Fruit fly (Drosophila melanogaster) whole organism, embryonic: Measurements from ENCODE around the gene CG3626.

Experiments
- Abd-B ChIP-seq: fragments of 200-800 bp; sonication (Bioruptor generic); optimal IDR thresholded peaks from 2 replicates; lab custom pipeline; 2018; ENCODE audit warnings: missing biosample characterization, mild to moderate bottlenecking, missing genetic modification characterization, moderate library complexity
- Adf1 ChIP-seq: fragments of 200-800 bp; sonication (Bioruptor generic); IDR thresholded peaks from 2 replicates; pipeline ENCODE4 v1.3.6; 2022; ENCODE audit warnings: missing biosample characterization, missing genetic modification characterization
- Bgb ChIP-seq: fragments of 200-800 bp; sonication (Bioruptor generic); IDR thresholded peaks from 2 replicates; pipeline ENCODE4 v1.3.6; 2022; ENCODE audit warnings: missing biosample characterization, missing genetic modification characterization; ENCODE audit not compliant: partially characterized antibody
- CG10274 ChIP-seq: fragments of 200-800 bp; sonication (Bioruptor generic); optimal IDR thresholded peaks from 3 replicates; lab custom pipeline; 2017; ENCODE audit warnings: missing biosample characterization, mild to moderate bottlenecking, missing genetic modification characterization
- CG11456 ChIP-seq: fragments of 200-800 bp; sonication (Bioruptor generic); IDR thresholded peaks from 3 replicates; pipeline ENCODE4 v1.3.6; 2022; ENCODE audit warnings: missing biosample characterization, missing genetic modification characterization
- CG13894 ChIP-seq: fragments of 200-800 bp; sonication (Bioruptor generic); optimal IDR thresholded peaks from 3 replicates; lab custom pipeline; 2018; ENCODE audit warnings: missing biosample characterization, mild to moderate bottlenecking, missing genetic modification characterization, moderate library complexity
- CG16813 ChIP-seq: fragments of 200-800 bp; sonication (Bioruptor generic); IDR thresholded peaks from 3 replicates; pipeline ENCODE4 v1.3.6; 2022; ENCODE audit warnings: missing biosample characterization, missing genetic modification characterization; ENCODE audit not compliant: partially characterized antibody
- CG17385 ChIP-seq: fragments of 200-800 bp; sonication (Bioruptor generic); optimal IDR thresholded peaks from 3 replicates; lab custom pipeline; 2018; ENCODE audit warnings: missing biosample characterization, mild to moderate bottlenecking, missing genetic modification characterization
- CG18764 ChIP-seq: fragments of 200-800 bp; sonication (Bioruptor generic); optimal IDR thresholded peaks from 3 replicates; lab custom pipeline; 2016; ENCODE audit warnings: missing biosample characterization, missing genetic modification characterization
- CG3065 ChIP-seq: fragments of 200-800 bp; sonication (Bioruptor generic); optimal IDR thresholded peaks from 2 replicates; lab custom pipeline; 2016; ENCODE audit warnings: missing biosample characterization, missing genetic modification characterization
- CG31388 ChIP-seq: fragments of 200-800 bp; sonication (Bioruptor generic); optimal IDR thresholded peaks from 2 replicates; lab custom pipeline; 2016; ENCODE audit warnings: missing biosample characterization, missing genetic modification characterization
- CG4707 ChIP-seq: fragments of 200-800 bp; sonication (Bioruptor generic); optimal IDR thresholded peaks from 2 replicates; lab custom pipeline; 2018; ENCODE audit warnings: missing biosample characterization, mild to moderate bottlenecking, missing genetic modification characterization, moderate library complexity
- CG6175 ChIP-seq: fragments of 200-800 bp; sonication (Bioruptor generic); IDR thresholded peaks from 3 replicates; pipeline ENCODE4 v1.3.6; 2022; ENCODE audit warnings: missing biosample characterization, missing genetic modification characterization
- CG7271 ChIP-seq: fragments of 200-800 bp; sonication (Bioruptor generic); optimal IDR thresholded peaks from 2 replicates; lab custom pipeline; 2018; ENCODE audit warnings: missing biosample characterization, mild to moderate bottlenecking, missing genetic modification characterization, moderate library complexity
- CG8281 ChIP-seq: fragments of 200-800 bp; sonication (Bioruptor generic); optimal IDR thresholded peaks from 2 replicates; lab custom pipeline; 2018; ENCODE audit warnings: missing biosample characterization, mild to moderate bottlenecking, missing genetic modification characterization, moderate library complexity
- CG8290 ChIP-seq, 3 experiments: fragments of 200-800 bp; sonication (Bioruptor generic); optimal IDR thresholded peaks; 2 replicates each; lab custom pipeline; 2016 to 2019; ENCODE audit warnings: missing biosample characterization in 3 of 3, missing genetic modification characterization in 3 of 3, mild to moderate bottlenecking in 2 of 3, moderate library complexity in 1 of 3
- CG9797 ChIP-seq: fragments of 200-800 bp; sonication (Bioruptor generic); optimal IDR thresholded peaks from 3 replicates; lab custom pipeline; 2018; ENCODE audit warnings: missing biosample characterization, mild to moderate bottlenecking, missing genetic modification characterization
- Dll ChIP-seq: fragments of 200-800 bp; sonication (Bioruptor generic); IDR thresholded peaks from 4 replicates; pipeline ENCODE4 v1.3.6; 2022; ENCODE audit warnings: missing biosample characterization, missing genetic modification characterization; ENCODE audit not compliant: partially characterized antibody
- Drgx ChIP-seq: fragments of 200-800 bp; sonication (Bioruptor generic); IDR thresholded peaks from 2 replicates; pipeline ENCODE4 v1.3.6; 2022; ENCODE audit warnings: missing biosample characterization, missing genetic modification characterization
- HmgD ChIP-seq: fragments of 200-800 bp; sonication (Bioruptor generic); optimal IDR thresholded peaks from 3 replicates; lab custom pipeline; 2016; ENCODE audit warnings: missing biosample characterization, missing genetic modification characterization
- Hr39 ChIP-seq: fragments of >200 bp; optimal IDR thresholded peaks from 2 replicates; lab custom pipeline; 2017
- Hr51 ChIP-seq, 2 experiments: fragments of 200-800 bp; sonication (Bioruptor generic); optimal IDR thresholded peaks; 2 replicates in 1 of 2; 3 replicates in 1 of 2; lab custom pipeline; 2016 to 2018; ENCODE audit warnings: missing biosample characterization in 2 of 2, missing genetic modification characterization in 2 of 2, mild to moderate bottlenecking in 1 of 2, moderate library complexity in 1 of 2
- Mad ChIP-seq: fragments of 200-800 bp; sonication (Bioruptor generic); optimal IDR thresholded peaks from 2 replicates; lab custom pipeline; 2016; ENCODE audit warnings: missing biosample characterization, missing genetic modification characterization
- NFAT ChIP-seq: fragments of 200-800 bp; sonication (Bioruptor generic); IDR thresholded peaks from 2 replicates; pipeline ENCODE4 v1.3.6; 2022; ENCODE audit warnings: missing biosample characterization, missing genetic modification characterization
- Nf-YB ChIP-seq: fragments of 200-800 bp; sonication (Bioruptor generic); optimal IDR thresholded peaks from 3 replicates; lab custom pipeline; 2019; ENCODE audit warnings: missing biosample characterization, mild to moderate bottlenecking, missing genetic modification characterization, moderate library complexity
- NfI ChIP-seq: fragments of 200-800 bp; sonication (Bioruptor generic); optimal IDR thresholded peaks from 3 replicates; lab custom pipeline; 2018; ENCODE audit warnings: missing biosample characterization, mild to moderate bottlenecking, missing genetic modification characterization, moderate library complexity
- Poxn ChIP-seq: fragments of 200-800 bp; sonication (Bioruptor generic); IDR thresholded peaks from 2 replicates; pipeline ENCODE4 v1.3.6; 2022; ENCODE audit warnings: missing biosample characterization, missing genetic modification characterization
- Taf1 ChIP-seq: fragments of 200-800 bp; sonication (Bioruptor generic); IDR thresholded peaks from 2 replicates; pipeline ENCODE4 v1.3.6; 2022; ENCODE audit warnings: missing biosample characterization, missing genetic modification characterization
- Vsx1 ChIP-seq: fragments of 200-800 bp; sonication (Bioruptor generic); optimal IDR thresholded peaks from 2 replicates; lab custom pipeline; 2017; ENCODE audit warnings: missing biosample characterization, mild to moderate bottlenecking, missing genetic modification characterization, missing genetic modification reagents
- YL-1 ChIP-seq: fragments of 200-800 bp; sonication (Bioruptor generic); optimal IDR thresholded peaks from 3 replicates; lab custom pipeline; 2017; ENCODE audit warnings: missing biosample characterization, mild to moderate bottlenecking, missing genetic modification characterization
- abd-A ChIP-seq: fragments of 200-800 bp; sonication (Bioruptor generic); optimal IDR thresholded peaks from 3 replicates; lab custom pipeline; 2019; ENCODE audit warnings: missing biosample characterization, mild to moderate bottlenecking, missing genetic modification characterization, moderate library complexity
- cg ChIP-seq: fragments of 200-800 bp; sonication (Bioruptor generic); optimal IDR thresholded peaks from 3 replicates; lab custom pipeline; 2019; ENCODE audit warnings: missing biosample characterization, mild to moderate bottlenecking, missing genetic modification characterization, moderate library complexity
- chif ChIP-seq, 2 experiments: fragments of 200-800 bp; sonication (Bioruptor generic); optimal IDR thresholded peaks; 3 replicates each; lab custom pipeline; 2016; ENCODE audit warnings: missing biosample characterization in 2 of 2, missing genetic modification characterization in 2 of 2
- chm ChIP-seq: fragments of 200-800 bp; sonication (Bioruptor generic); IDR thresholded peaks from 2 replicates; pipeline ENCODE4 v1.3.6; 2022; ENCODE audit warnings: missing biosample characterization, missing genetic modification characterization
- ci ChIP-seq: fragments of 200-800 bp; sonication (Bioruptor generic); IDR thresholded peaks from 3 replicates; pipeline ENCODE4 v1.3.6; 2022; ENCODE audit warnings: missing biosample characterization, missing genetic modification characterization
- crol ChIP-seq: fragments of 200-800 bp; sonication (Bioruptor generic); IDR thresholded peaks from 2 replicates; pipeline ENCODE4 v1.3.6; 2022; ENCODE audit warnings: missing biosample characterization, missing genetic modification characterization
- grn ChIP-seq: fragments of 200-800 bp; sonication (Bioruptor generic); optimal IDR thresholded peaks from 3 replicates; lab custom pipeline; 2017; ENCODE audit warnings: missing biosample characterization, missing genetic modification characterization
- ken ChIP-seq: fragments of 200-800 bp; sonication (Bioruptor generic); IDR thresholded peaks from 3 replicates; pipeline ENCODE4 v1.3.6; 2022; ENCODE audit warnings: missing biosample characterization, missing genetic modification characterization
- lbe ChIP-seq: fragments of 200-800 bp; sonication (Bioruptor generic); optimal IDR thresholded peaks from 2 replicates; lab custom pipeline; 2016; ENCODE audit warnings: missing biosample characterization, mild to moderate bottlenecking, missing genetic modification characterization
- nom ChIP-seq: fragments of 200-800 bp; sonication (Bioruptor generic); optimal IDR thresholded peaks from 2 replicates; lab custom pipeline; 2017; ENCODE audit warnings: missing biosample characterization, missing genetic modification characterization, mild to moderate bottlenecking, moderate library complexity, missing genetic modification reagents
- pnt ChIP-seq: fragments of 200-800 bp; sonication (Bioruptor generic); optimal IDR thresholded peaks from 3 replicates; lab custom pipeline; 2016; ENCODE audit warnings: missing biosample characterization, missing genetic modification characterization
- prd ChIP-seq, 3 experiments: fragments of >200 bp in 2 of 3; fragments of 200-800 bp in 1 of 3; sonication (Bioruptor generic) in 1 of 3; optimal IDR thresholded peaks in 2 of 3; IDR thresholded peaks in 1 of 3; 2 replicates in 2 of 3; 3 replicates in 1 of 3; pipeline versions ENCODE4 v1.3.6 to Lab custom; 2017 to 2022; ENCODE audit warnings: missing biosample characterization in 1 of 3, missing genetic modification characterization in 1 of 3
- scrt ChIP-seq: fragments of 200-800 bp; sonication (Bioruptor generic); optimal IDR thresholded peaks from 2 replicates; lab custom pipeline; 2018; ENCODE audit warnings: missing biosample characterization, mild to moderate bottlenecking, missing genetic modification characterization, moderate library complexity
- zfh2 ChIP-seq: fragments of 200-800 bp; sonication (Bioruptor generic); optimal IDR thresholded peaks from 2 replicates; lab custom pipeline; 2016; ENCODE audit warnings: missing biosample characterization, missing genetic modification characterization

CG3626 gene

dm6 chrX:4391326-4391761 is 25.1 kb downstream of the CG3626 start:
- TF ChIP-seq nom (peak; percentile 53), CG10274 (GFP tag; lab: Kevin White, UChicago) (no peak), lbe (peak; percentile 51), Drgx (peak; percentile 57)

- TF ChIP-seq Vsx1 (peak; percentile 3), crol (GFP tag; lab: Robert Waterston, UW) (peak; percentile 78), CG31388 (GFP tag; lab: Kevin White, UChicago) (no peak), grn (peak; percentile 1), prd (optimal IDR thresholded peaks at IDR 0.05; lab: Kevin White, UChicago) (no peak), prd (GFP tag; IDR thresholded peaks at IDR 0.05; lab: Robert Waterston, UW) (no peak), Abd-B (GFP tag; lab: Kevin White, UChicago) (peak; percentile 51), Nf-YB (GFP tag; lab: Kevin White, UChicago) (peak; percentile 77), pnt (no peak), ci (GFP tag; lab: Robert Waterston, UW) (0 out of 3 replicates have a peak, but pooled peaks have one; percentile 20), cg (GFP tag; lab: Kevin White, UChicago) (peak; percentile 43), CG9797 (GFP tag; lab: Kevin White, UChicago) (no peak), abd-A (tag; lab: Kevin White, UChicago) (peak; percentile 55), Poxn (GFP tag; lab: Robert Waterston, UW) (no peak)
- TF ChIP-seq, all 482 proteins: peak for 8
Observed at dm6 chrX:4399700-4400099, 33.5 kb downstream of the CG3626 start.

- TF ChIP-seq Hr39 (lab: Kevin White, UChicago), result peak; percentile 44
- TF ChIP-seq CG8281 (tag; lab: Kevin White, UChicago), result no peak
Observed at dm6 chrX:4401540-4402138, 35.4 kb downstream of the CG3626 start.

- TF ChIP-seq CG13894 (tag; lab: Kevin White, UChicago), result no peak
- TF ChIP-seq CG6175 (GFP tag; lab: Robert Waterston, UW), result no peak
- TF ChIP-seq CG7271, result no peak
- no peak for TF ChIP-seq CG8290 (GFP tag; optimal IDR thresholded peaks at IDR 0.05; lab: Kevin White, UChicago)
- no peak for TF ChIP-seq CG8290 (tag; optimal IDR thresholded peaks at IDR 0.05; lab: Kevin White, UChicago)
- TF ChIP-seq CG3065 (GFP tag; lab: Kevin White, UChicago), result peak; percentile 16
- no peak for TF ChIP-seq CG4707
- TF ChIP-seq HmgD (GFP tag; lab: Kevin White, UChicago), result peak; percentile 62
- TF ChIP-seq ken (GFP tag; lab: Robert Waterston, UW), result no peak
- peak; percentile 92 for TF ChIP-seq Adf1 (GFP tag; lab: Robert Waterston, UW)
- TF ChIP-seq chif (GFP tag; optimal IDR thresholded peaks at IDR 0.05; lab: Kevin White, UChicago), result no peak
- no peak for TF ChIP-seq scrt (GFP tag; lab: Kevin White, UChicago)
- no peak for TF ChIP-seq zfh2
- TF ChIP-seq Bgb (GFP tag; lab: Robert Waterston, UW), result peak; percentile 50; the same call in 1 of the 2 replicates
- TF ChIP-seq chm (GFP tag; lab: Robert Waterston, UW), result no peak
- no peak for TF ChIP-seq Dll
- no peak for TF ChIP-seq NFAT (GFP tag; lab: Robert Waterston, UW)
- no peak for TF ChIP-seq CG11456 (GFP tag; lab: Robert Waterston, UW)
- TF ChIP-seq Mad, result no peak
- peak; percentile 40; the same call in 1 of the 3 replicates for TF ChIP-seq CG16813
- TF ChIP-seq Taf1 (GFP tag; lab: Robert Waterston, UW), result no peak
- no peak for TF ChIP-seq YL-1 (GFP tag; lab: Kevin White, UChicago)
- TF ChIP-seq Hr51 (GFP tag; optimal IDR thresholded peaks at IDR 0.05; lab: Kevin White, UChicago), result no peak
- TF ChIP-seq NfI, result no peak
- TF ChIP-seq CG17385 (GFP tag; lab: Kevin White, UChicago), result no peak
- TF ChIP-seq CG18764, result no peak
Observed at dm6 chrX:4411405-4411993, 45.3 kb downstream of the CG3626 start.
